Fruit fly (Drosophila melanogaster) whole organism, prepupa: ENCODE results near the gene CG34290.

Experiments
- Blimp-1 ChIP-seq: fragments of 200-800 bp; sonication (Bioruptor generic); optimal IDR thresholded peaks from 3 replicates; lab custom pipeline; 2017; ENCODE audit warnings: missing biosample characterization, missing genetic modification characterization, mild to moderate bottlenecking, moderate library complexity, missing genetic modification reagents
- CG10631 ChIP-seq: fragments of 200-800 bp; sonication (Bioruptor generic); optimal IDR thresholded peaks from 2 replicates; lab custom pipeline; 2016; ENCODE audit warnings: missing biosample characterization, missing genetic modification characterization
- CG10669 ChIP-seq: fragments of 200-800 bp; sonication (Bioruptor generic); optimal IDR thresholded peaks from 3 replicates; lab custom pipeline; 2018; ENCODE audit warnings: missing biosample characterization, mild to moderate bottlenecking, missing genetic modification characterization, moderate library complexity
- CG11762 ChIP-seq: fragments of 200-800 bp; sonication (Bioruptor generic); optimal IDR thresholded peaks from 3 replicates; lab custom pipeline; 2016; ENCODE audit warnings: missing biosample characterization, missing genetic modification characterization; ENCODE audit not compliant: insufficient read depth
- CG11902 ChIP-seq: fragments of 200-800 bp; sonication (Bioruptor generic); optimal IDR thresholded peaks from 3 replicates; lab custom pipeline; 2016; ENCODE audit warnings: missing biosample characterization, missing genetic modification characterization
- CG1621 ChIP-seq: fragments of 200-800 bp; sonication (Bioruptor generic); optimal IDR thresholded peaks from 3 replicates; lab custom pipeline; 2018; ENCODE audit warnings: missing biosample characterization, mild to moderate bottlenecking, missing genetic modification characterization
- CG16779 ChIP-seq: fragments of 200-800 bp; sonication (Bioruptor generic); optimal IDR thresholded peaks from 3 replicates; lab custom pipeline; 2017; ENCODE audit warnings: missing biosample characterization, mild to moderate bottlenecking, missing genetic modification characterization
- CG3032 ChIP-seq: fragments of 200-800 bp; optimal IDR thresholded peaks from 2 replicates; lab custom pipeline; 2019; ENCODE audit warnings: missing biosample characterization, mild to moderate bottlenecking, missing genetic modification characterization, moderate library complexity
- CG31627 ChIP-seq: fragments of 200-800 bp; sonication (Bioruptor generic); optimal IDR thresholded peaks from 3 replicates; lab custom pipeline; 2016; ENCODE audit warnings: missing biosample characterization, missing genetic modification characterization
- CG32006 ChIP-seq: fragments of 200-800 bp; sonication (Bioruptor generic); optimal IDR thresholded peaks from 3 replicates; lab custom pipeline; 2017; ENCODE audit warnings: missing biosample characterization, mild to moderate bottlenecking, missing genetic modification characterization
- CG3919 ChIP-seq: fragments of 200-800 bp; sonication (Bioruptor generic); optimal IDR thresholded peaks from 3 replicates; lab custom pipeline; 2016; ENCODE audit warnings: missing biosample characterization, missing genetic modification characterization
- CG4318 ChIP-seq: fragments of 200-800 bp; sonication (Bioruptor generic); optimal IDR thresholded peaks from 3 replicates; lab custom pipeline; 2017; ENCODE audit warnings: missing biosample characterization, mild to moderate bottlenecking, missing genetic modification characterization
- CG6163 ChIP-seq: fragments of 200-800 bp; sonication (Bioruptor generic); IDR thresholded peaks from 3 replicates; pipeline ENCODE4 v1.3.6; 2022; ENCODE audit warnings: missing biosample characterization, missing genetic modification characterization
- CG6276 ChIP-seq: fragments of 200-800 bp; sonication (Bioruptor generic); optimal IDR thresholded peaks from 2 replicates; lab custom pipeline; 2017; ENCODE audit warnings: missing biosample characterization, mild to moderate bottlenecking, missing genetic modification characterization
- CG7368 ChIP-seq: fragments of 200-800 bp; sonication (Bioruptor generic); optimal IDR thresholded peaks from 3 replicates; lab custom pipeline; 2016; ENCODE audit warnings: missing biosample characterization, missing genetic modification characterization
- CG8119 ChIP-seq: fragments of 200-800 bp; sonication (Bioruptor generic); IDR thresholded peaks from 3 replicates; pipeline ENCODE4 v1.3.6; 2022; ENCODE audit warnings: missing biosample characterization, missing genetic modification characterization
- CG8319 ChIP-seq: fragments of 200-800 bp; sonication (Bioruptor generic); optimal IDR thresholded peaks from 3 replicates; lab custom pipeline; 2016; ENCODE audit warnings: missing biosample characterization, missing genetic modification characterization
- CG9139 ChIP-seq: fragments of 200-800 bp; sonication (Bioruptor generic); optimal IDR thresholded peaks from 3 replicates; lab custom pipeline; 2017; ENCODE audit warnings: missing biosample characterization, mild to moderate bottlenecking, missing genetic modification characterization
- Eip93F ChIP-seq: fragments of 200-800 bp; sonication (Bioruptor generic); optimal IDR thresholded peaks from 2 replicates; lab custom pipeline; 2016; ENCODE audit warnings: missing biosample characterization, mild to moderate bottlenecking, missing genetic modification characterization
- Ets21C ChIP-seq: fragments of 200-800 bp; sonication (Bioruptor generic); optimal IDR thresholded peaks from 3 replicates; lab custom pipeline; 2016; ENCODE audit warnings: missing biosample characterization, missing genetic modification characterization
- Ets96B ChIP-seq: fragments of 200-800 bp; optimal IDR thresholded peaks from 2 replicates; lab custom pipeline; 2019; ENCODE audit warnings: missing biosample characterization, mild to moderate bottlenecking, missing genetic modification characterization, moderate library complexity
- Gug ChIP-seq: fragments of 200-800 bp; sonication (Bioruptor generic); IDR thresholded peaks from 2 replicates; pipeline ENCODE4 v1.3.6; 2022; ENCODE audit warnings: missing biosample characterization, missing genetic modification characterization
- Hr38 ChIP-seq: sonication (Bioruptor generic); optimal IDR thresholded peaks from 2 replicates; lab custom pipeline; 2016; ENCODE audit warnings: missing biosample characterization, missing genetic modification characterization
- Hr4 ChIP-seq: fragments of 200-800 bp; sonication (Bioruptor generic); optimal IDR thresholded peaks from 3 replicates; lab custom pipeline; 2016; ENCODE audit warnings: missing biosample characterization, missing genetic modification characterization
- Lpt ChIP-seq: fragments of 200-800 bp; sonication (Bioruptor generic); optimal IDR thresholded peaks from 3 replicates; lab custom pipeline; 2016; ENCODE audit warnings: missing biosample characterization, missing genetic modification characterization
- Met ChIP-seq: fragments of 200-800 bp; sonication (Bioruptor generic); optimal IDR thresholded peaks from 3 replicates; lab custom pipeline; 2016; ENCODE audit warnings: missing biosample characterization, missing genetic modification characterization
- Smox ChIP-seq: fragments of 200-800 bp; sonication (Bioruptor generic); optimal IDR thresholded peaks from 3 replicates; lab custom pipeline; 2016; ENCODE audit warnings: missing biosample characterization, missing genetic modification characterization
- Sox15 ChIP-seq: fragments of 200-800 bp; sonication (Bioruptor generic); optimal IDR thresholded peaks from 3 replicates; lab custom pipeline; 2016; ENCODE audit warnings: missing biosample characterization, missing genetic modification characterization
- achi ChIP-seq: fragments of 200-800 bp; sonication (Bioruptor generic); optimal IDR thresholded peaks from 3 replicates; lab custom pipeline; 2016; ENCODE audit warnings: missing biosample characterization, missing genetic modification characterization
- acj6 ChIP-seq: fragments of 200-800 bp; sonication (Bioruptor generic); optimal IDR thresholded peaks from 3 replicates; lab custom pipeline; 2016; ENCODE audit warnings: missing biosample characterization, missing genetic modification characterization
- cyc ChIP-seq: fragments of 200-800 bp; sonication (Bioruptor generic); optimal IDR thresholded peaks from 3 replicates; lab custom pipeline; 2016; ENCODE audit warnings: missing biosample characterization, missing genetic modification characterization
- dsx ChIP-seq: fragments of 200-800 bp; optimal IDR thresholded peaks from 3 replicates; lab custom pipeline; 2019; ENCODE audit warnings: missing biosample characterization, mild to moderate bottlenecking, missing genetic modification characterization, moderate library complexity; ENCODE audit not compliant: poor library complexity, severe bottlenecking
- eg ChIP-seq: fragments of 200-800 bp; sonication (Bioruptor generic); IDR thresholded peaks from 3 replicates; pipeline ENCODE4 v1.3.6; 2022; ENCODE audit warnings: missing biosample characterization, missing genetic modification characterization
- esn ChIP-seq: fragments of 200-800 bp; sonication (Bioruptor generic); optimal IDR thresholded peaks from 2 replicates; lab custom pipeline; 2016; ENCODE audit warnings: missing biosample characterization, mild to moderate bottlenecking, missing genetic modification characterization, moderate library complexity
- fd59A ChIP-seq: fragments of 200-800 bp; sonication (Bioruptor generic); optimal IDR thresholded peaks from 2 replicates; lab custom pipeline; 2017; ENCODE audit warnings: missing biosample characterization, mild to moderate bottlenecking, missing genetic modification characterization, missing genetic modification reagents
- fkh ChIP-seq: fragments of 200-800 bp; sonication (Bioruptor generic); optimal IDR thresholded peaks from 3 replicates; lab custom pipeline; 2017; ENCODE audit warnings: missing biosample characterization, mild to moderate bottlenecking, missing genetic modification characterization, moderate library complexity
- lz ChIP-seq: fragments of 200-800 bp; sonication (Bioruptor generic); optimal IDR thresholded peaks from 3 replicates; lab custom pipeline; 2016; ENCODE audit warnings: missing biosample characterization, missing genetic modification characterization
- net ChIP-seq: fragments of 200-800 bp; sonication (Bioruptor generic); optimal IDR thresholded peaks from 3 replicates; lab custom pipeline; 2016; ENCODE audit warnings: missing biosample characterization, missing genetic modification characterization
- pdm3 ChIP-seq: fragments of 200-800 bp; sonication (Bioruptor generic); optimal IDR thresholded peaks from 3 replicates; lab custom pipeline; 2016; ENCODE audit warnings: missing biosample characterization, missing genetic modification characterization
- salr ChIP-seq, 2 experiments: fragments of 200-800 bp; sonication (Bioruptor generic); optimal IDR thresholded peaks; 3 replicates each; lab custom pipeline; 2016 to 2018; ENCODE audit warnings: missing biosample characterization in 2 of 2, missing genetic modification characterization in 2 of 2, mild to moderate bottlenecking in 1 of 2
- spab ChIP-seq: fragments of 200-800 bp; sonication (Bioruptor generic); optimal IDR thresholded peaks from 2 replicates; lab custom pipeline; 2017; ENCODE audit warnings: missing biosample characterization, mild to moderate bottlenecking, missing genetic modification characterization, missing genetic modification reagents
- svp ChIP-seq: fragments of 200-800 bp; sonication (Bioruptor generic); peaks from one replicate; lab custom pipeline; 2016; ENCODE audit warnings: missing biosample characterization, missing genetic modification characterization
- vri ChIP-seq: fragments of 200-800 bp; sonication (Bioruptor generic); optimal IDR thresholded peaks from 3 replicates; lab custom pipeline; 2016; ENCODE audit warnings: missing biosample characterization, mild to moderate bottlenecking, missing genetic modification characterization

The CG34290 gene

DNA sequence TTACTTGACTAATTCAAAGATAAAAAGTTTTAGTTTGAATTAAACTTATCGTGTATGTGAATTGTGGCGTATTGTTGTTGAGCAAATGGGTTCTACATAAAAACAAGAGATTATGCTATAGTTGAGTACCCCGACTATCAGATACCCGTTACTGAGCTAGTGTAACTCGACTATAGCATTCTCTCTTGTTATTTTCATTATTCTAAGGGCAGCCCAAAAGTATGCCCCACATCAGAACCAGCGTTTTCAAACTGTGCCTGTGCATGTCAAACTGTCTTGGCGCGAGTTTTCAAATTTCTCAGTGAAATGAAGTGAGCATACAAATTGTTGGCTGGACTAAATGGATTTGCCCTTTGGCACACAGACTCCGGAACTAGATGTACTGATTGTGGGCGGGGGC lies 10.3 kb downstream of the CG34290 start, which contains the start of gene shps:
Gene shps (plus strand): TSS at position 282 of the 400 bp plus-strand sequence.
- TF ChIP-seq svp (GFP tag; lab: Kevin White, UChicago) (peak; percentile 40), CG8119 (GFP tag; lab: Robert Waterston, UW) (no peak), CG11762 (GFP tag; lab: Kevin White, UChicago) (no peak), CG11902 (GFP tag; lab: Kevin White, UChicago) (no peak), CG6276 (no peak), Gug (GFP tag; lab: Robert Waterston, UW) (no peak), cyc (GFP tag; lab: Kevin White, UChicago) (no peak)
- TF ChIP-seq, all 60 proteins: peak for 1

DNA sequence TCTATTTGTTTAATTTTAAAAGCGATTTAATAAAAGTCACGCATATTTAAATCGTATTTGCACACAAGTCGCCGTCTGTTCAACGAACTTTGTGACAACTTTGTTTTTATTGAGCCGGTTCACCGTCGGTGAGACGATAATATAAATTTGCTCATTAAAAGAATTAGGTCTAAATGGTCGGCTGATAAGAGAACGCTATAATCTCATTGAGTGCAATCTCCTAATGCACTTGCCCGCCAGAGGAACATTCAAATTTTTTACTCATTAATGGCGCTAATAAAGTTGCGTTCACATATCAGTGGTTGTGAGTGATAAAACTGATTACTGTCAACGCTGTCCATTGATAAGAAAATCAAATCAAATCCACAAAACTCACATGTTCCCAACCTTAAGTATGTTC lies 10.9 kb downstream of the CG34290 start:
- peak; percentile 69 for TF ChIP-seq vri (GFP tag; lab: Kevin White, UChicago)
- TF ChIP-seq Ets21C: no peak

DNA sequence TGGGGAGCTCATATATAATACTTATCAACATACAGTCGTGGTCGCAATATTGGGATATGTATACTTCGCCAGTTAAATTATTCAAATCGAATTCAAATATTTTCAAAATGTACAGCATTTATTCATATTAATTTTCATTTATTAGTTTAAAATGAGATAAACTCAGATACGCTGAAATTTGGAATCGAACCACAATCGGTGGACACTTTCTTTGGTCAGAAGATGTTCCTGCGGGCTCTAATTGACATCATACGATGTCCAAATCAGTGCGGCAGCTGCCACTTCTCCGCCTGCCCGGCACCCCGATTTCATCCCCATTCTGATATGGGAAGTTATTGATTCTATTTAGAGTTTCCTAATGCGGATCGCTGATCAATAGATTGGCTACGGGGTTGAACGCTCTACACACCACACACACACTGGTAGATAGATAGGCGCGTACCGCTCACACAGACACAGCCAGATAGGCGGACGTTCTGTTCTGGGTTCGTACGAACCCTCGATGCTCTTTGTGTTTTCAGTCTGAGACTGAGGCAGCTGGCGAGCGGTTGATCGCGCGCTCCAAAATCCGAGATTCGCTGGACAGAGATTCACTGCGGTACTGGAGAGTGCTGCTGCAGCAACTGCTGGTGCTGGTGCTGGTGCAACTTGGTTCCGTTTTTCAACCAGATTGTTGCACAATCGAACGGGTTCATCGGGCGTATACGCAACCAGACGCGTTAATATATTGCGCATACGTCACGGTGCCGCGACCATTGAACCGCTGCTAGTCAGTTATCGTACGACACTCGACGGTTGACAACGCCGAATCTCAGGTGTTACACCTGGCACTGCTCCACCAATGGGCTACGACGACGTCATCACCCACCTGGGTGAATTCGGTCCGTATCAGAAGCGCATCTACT lies 13.3 kb downstream of the CG34290 start, which contains the start of gene Orct:
Gene Orct (plus strand): TSS at position 157 of the 905 bp plus-strand sequence.
- TF ChIP-seq Ets96B (tag; lab: Kevin White, UChicago): peak; percentile 60
- TF ChIP-seq CG8319: no peak
- peak; percentile 47 for TF ChIP-seq spab (GFP tag; lab: Kevin White, UChicago)
- peak; percentile 58 for TF ChIP-seq CG31627 (GFP tag; lab: Kevin White, UChicago)
- TF ChIP-seq CG4318: peak; percentile 52
- TF ChIP-seq CG7368 (GFP tag; lab: Kevin White, UChicago): peak; percentile 19
- peak; percentile 60 for TF ChIP-seq CG3032 (tag; lab: Kevin White, UChicago)
- peak; percentile 71 for TF ChIP-seq pdm3 (GFP tag; lab: Kevin White, UChicago)
- peak; percentile 50 for TF ChIP-seq cyc (GFP tag; lab: Kevin White, UChicago)
- peak; percentile 43; the same call in 1 of the 2 replicates for TF ChIP-seq Gug (GFP tag; lab: Robert Waterston, UW)
- peak; percentile 68 for TF ChIP-seq fkh (GFP tag; lab: Kevin White, UChicago)
- peak; percentile 13 for TF ChIP-seq dsx
- TF ChIP-seq fd59A (GFP tag; lab: Kevin White, UChicago): peak; percentile 44
- TF ChIP-seq CG6276: peak; percentile 44
- TF ChIP-seq CG8119 (GFP tag; lab: Robert Waterston, UW): peak; percentile 52; the same call in 2 of the 3 replicates
- peak; percentile 35 for TF ChIP-seq Lpt (GFP tag; lab: Kevin White, UChicago)
- peak; percentile 48 for TF ChIP-seq CG11762 (GFP tag; lab: Kevin White, UChicago)
- peak; percentile 65 for TF ChIP-seq lz
- peak; percentile 89 for TF ChIP-seq vri (GFP tag; lab: Kevin White, UChicago)
- TF ChIP-seq CG1621 (tag; lab: Kevin White, UChicago): no peak
- TF ChIP-seq Blimp-1 (GFP tag; lab: Kevin White, UChicago): peak; percentile 44
- peak; percentile 55 for TF ChIP-seq acj6 (GFP tag; lab: Kevin White, UChicago)
- peak; percentile 50 for TF ChIP-seq net (GFP tag; lab: Kevin White, UChicago)
- TF ChIP-seq eg (GFP tag; lab: Robert Waterston, UW): peak; percentile 41; the same call in 1 of the 3 replicates
- peak; percentile 65 for TF ChIP-seq achi (GFP tag; lab: Kevin White, UChicago)
- TF ChIP-seq esn: peak; percentile 85
- peak; percentile 17 to 24 for TF ChIP-seq salr (GFP tag; optimal IDR thresholded peaks at IDR 0.05; lab: Kevin White, UChicago)
- TF ChIP-seq CG32006 (GFP tag; lab: Kevin White, UChicago): peak; percentile 74
- TF ChIP-seq Eip93F: peak; percentile 35
- TF ChIP-seq CG9139: no peak
- TF ChIP-seq CG16779 (tag; lab: Kevin White, UChicago): peak; percentile 37
- TF ChIP-seq Met (GFP tag; lab: Kevin White, UChicago): peak; percentile 79
- peak; percentile 39 for TF ChIP-seq CG3919
- no peak for TF ChIP-seq Hr38 (GFP tag; lab: Kevin White, UChicago)
- TF ChIP-seq CG10669: peak; percentile 56
- TF ChIP-seq Sox15 (GFP tag; lab: Kevin White, UChicago): peak; percentile 39
- peak; percentile 57 for TF ChIP-seq CG10631
- TF ChIP-seq CG6163 (GFP tag; lab: Robert Waterston, UW): peak; percentile 46; the same call in 2 of the 3 replicates
- peak; percentile 86 for TF ChIP-seq svp (GFP tag; lab: Kevin White, UChicago)
- peak; percentile 9 for TF ChIP-seq CG11902 (GFP tag; lab: Kevin White, UChicago)
- peak; percentile 61 for TF ChIP-seq Hr4
- TF ChIP-seq Ets21C: peak; percentile 5
- TF ChIP-seq Smox (GFP tag; lab: Kevin White, UChicago): peak; percentile 60
